Worm (Caenorhabditis elegans) whole organism, early embryonic: ENCODE measurements around the gene F19B6.1.

Experiments
- B0310.2 ChIP-seq: sonication (generic microtip); optimal IDR thresholded peaks from 2 replicates; lab custom pipeline; 2016; ENCODE audit warnings: mild to moderate bottlenecking, missing genetic modification characterization, missing compliant biosample characterization
- F13C5.2 ChIP-seq: sonication (generic microtip); optimal IDR thresholded peaks from 2 replicates; lab custom pipeline; 2017; ENCODE audit warnings: mild to moderate bottlenecking, missing genetic modification characterization, inconsistent platforms, missing compliant biosample characterization
- aly-1 ChIP-seq: sonication (generic microtip); optimal IDR thresholded peaks from 2 replicates; lab custom pipeline; 2016; ENCODE audit warnings: missing genetic modification characterization, missing compliant biosample characterization
- ama-1 ChIP-seq: fragments of 150-350 bp; optimal IDR thresholded peaks from 2 replicates; lab custom pipeline; 2014
- ceh-13 ChIP-seq: fragments of 200-800 bp; sonication (Bioruptor generic); optimal IDR thresholded peaks from 2 replicates; lab custom pipeline; 2018; ENCODE audit warnings: mild to moderate bottlenecking, missing genetic modification characterization, missing compliant biosample characterization
- ceh-36 ChIP-seq: sonication (generic microtip); optimal IDR thresholded peaks from 2 replicates; lab custom pipeline; 2016; ENCODE audit warnings: missing genetic modification characterization, inconsistent platforms, missing compliant biosample characterization
- ets-7 ChIP-seq: sonication (generic microtip); optimal IDR thresholded peaks from 2 replicates; lab custom pipeline; 2016; ENCODE audit warnings: missing genotype, missing genetic modification characterization, missing compliant biosample characterization
- flt-1 ChIP-seq: fragments of 200-800 bp; sonication (Bioruptor generic); IDR thresholded peaks from 2 replicates; pipeline ENCODE4 v1.3.6; 2022; ENCODE audit warnings: missing genetic modification characterization, missing compliant biosample characterization
- hmbx-1 ChIP-seq: sonication (generic microtip); optimal IDR thresholded peaks from 2 replicates; lab custom pipeline; 2016; ENCODE audit warnings: mild to moderate bottlenecking, missing genetic modification characterization, missing compliant biosample characterization
- hmg-4 ChIP-seq: fragments of 200-800 bp; sonication (Bioruptor generic); optimal IDR thresholded peaks from 2 replicates; lab custom pipeline; 2018; ENCODE audit warnings: mild to moderate bottlenecking, missing genetic modification characterization, missing compliant biosample characterization
- hnd-1 ChIP-seq: sonication (generic microtip); optimal IDR thresholded peaks from 2 replicates; lab custom pipeline; 2016; ENCODE audit warnings: missing genetic modification characterization, missing compliant biosample characterization
- pes-1 ChIP-seq: fragments of 200-800 bp; sonication (Bioruptor generic); IDR thresholded peaks from 2 replicates; pipeline ENCODE4 v1.3.6; 2022; ENCODE audit warnings: missing genetic modification reagents, missing genetic modification characterization, missing compliant biosample characterization
- scrt-1 ChIP-seq: fragments of 200-800 bp; sonication (Bioruptor generic); IDR thresholded peaks from 2 replicates; pipeline ENCODE4 v1.3.6; 2022; ENCODE audit warnings: missing genetic modification characterization, missing compliant biosample characterization
- sea-1 ChIP-seq: fragments of 200-800 bp; sonication (Bioruptor generic); conservative IDR thresholded peaks from 2 replicates; pipeline ENCODE4 v1.3.6; 2022; ENCODE audit warnings: missing genetic modification characterization, missing compliant biosample characterization
- tbx-11 ChIP-seq: fragments of 200-800 bp; sonication (Bioruptor generic); IDR thresholded peaks from 2 replicates; pipeline ENCODE4 v1.3.6; 2022; ENCODE audit warnings: missing genetic modification characterization, missing compliant biosample characterization
- tbx-37 ChIP-seq: fragments of 200-800 bp; sonication (Bioruptor generic); conservative IDR thresholded peaks from 2 replicates; pipeline ENCODE4 v1.3.6; 2022; ENCODE audit warnings: missing genetic modification reagents, missing genetic modification characterization, missing compliant biosample characterization
- tra-4 ChIP-seq: sonication (generic microtip); optimal IDR thresholded peaks from 2 replicates; lab custom pipeline; 2017; ENCODE audit warnings: missing genetic modification characterization, missing compliant biosample characterization

Gene F19B6.1

DNA sequence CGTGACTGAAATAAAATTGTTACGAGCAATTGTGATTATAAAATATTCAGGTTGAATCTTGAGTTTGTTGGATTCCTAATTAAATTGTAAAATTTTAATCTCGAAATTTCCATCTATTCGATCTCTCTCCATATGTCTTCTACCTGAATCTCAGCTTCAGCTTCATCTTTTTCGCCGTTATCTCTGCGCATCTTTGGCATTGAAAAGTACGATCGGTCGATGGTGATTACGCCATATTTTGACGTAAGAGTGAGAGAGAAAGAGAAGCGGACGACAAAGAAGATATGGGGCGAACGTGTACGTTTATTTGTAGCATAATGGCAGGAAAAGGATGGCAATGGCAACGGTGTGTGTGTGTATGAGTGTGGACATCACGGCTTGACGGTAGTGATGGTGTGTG is 30.7 kb upstream of the F19B6.1 start:
- TF ChIP-seq ceh-13 (no peak), B0310.2 (tag; lab: Kevin White, UChicago) (no peak), aly-1 (tag; lab: Kevin White, UChicago) (no peak), tra-4 (tag; lab: Kevin White, UChicago) (no peak), scrt-1 (no peak), hmg-4 (GFP tag; lab: Kevin White, UChicago) (no peak), ama-1 (lab: Kevin White, UChicago) (no peak), hnd-1 (tag; lab: Kevin White, UChicago) (no peak), hmbx-1 (tag; lab: Kevin White, UChicago) (no peak), ets-7 (no peak), tbx-37 (GFP tag; lab: Robert Waterston, UW) (no peak), ceh-36 (tag; lab: Kevin White, UChicago) (no peak)

DNA sequence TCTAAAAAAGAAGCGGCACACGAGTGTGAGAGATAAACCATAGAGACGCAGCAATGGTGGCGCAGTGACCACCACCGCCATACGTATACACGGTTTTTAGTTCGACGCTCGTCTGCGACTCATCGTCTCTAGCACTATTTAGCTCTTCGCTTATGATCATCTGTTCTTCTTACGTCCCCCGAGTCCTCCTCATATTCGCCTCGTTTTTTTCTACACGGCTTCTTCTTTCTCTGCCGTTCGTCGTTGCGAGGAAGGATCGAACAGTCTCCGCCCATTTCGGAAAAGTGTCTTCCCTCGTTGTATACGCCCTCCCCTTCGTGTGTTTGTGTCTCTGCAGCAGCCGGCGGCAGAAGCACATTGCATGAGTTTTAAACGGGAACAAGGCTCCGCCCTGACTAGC is 29.1 kb upstream of the F19B6.1 start:
- TF ChIP-seq sea-1 (GFP tag; lab: Robert Waterston, UW) (0 out of 2 replicates have a peak, but pooled peaks have one; percentile 14), ceh-13 (no peak), hnd-1 (tag; lab: Kevin White, UChicago) (no peak)

DNA sequence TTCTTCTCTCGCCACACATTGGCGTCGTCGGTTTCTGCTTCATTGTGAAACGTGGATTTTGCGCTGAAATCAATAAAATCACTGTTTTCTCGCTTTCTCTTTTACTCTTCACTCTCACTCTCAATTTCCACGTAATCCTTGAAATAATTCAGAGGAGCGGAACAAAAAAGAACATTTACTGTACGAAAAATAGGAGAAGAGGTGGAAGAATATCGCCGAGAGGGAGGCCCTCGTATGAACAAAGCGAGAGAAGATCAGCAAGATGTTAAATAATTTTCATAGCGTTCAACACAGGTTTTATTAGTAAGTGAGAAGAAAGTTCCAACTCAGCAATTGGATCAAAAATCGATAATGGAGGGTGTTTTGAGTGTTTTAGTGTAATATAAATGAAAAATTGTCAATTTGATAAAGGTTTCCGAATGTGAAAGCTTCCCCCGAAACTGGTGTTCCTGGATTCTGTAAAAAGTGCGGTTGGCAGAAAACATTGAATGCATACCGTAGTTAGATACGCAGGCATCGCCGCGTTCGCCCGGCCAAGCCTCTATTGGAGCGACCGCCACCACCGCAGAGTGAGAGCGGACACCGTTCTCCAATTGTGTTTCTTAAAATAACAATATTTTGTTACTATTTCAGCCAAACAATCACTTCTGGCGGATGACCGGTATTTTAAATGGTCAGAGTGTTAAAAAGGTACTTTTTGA is 25.7 kb upstream of the F19B6.1 start, which contains the start of the genes ccr-4 and ZC518.8:
TSS of gene ccr-4 (plus strand) at position 151 of the 701 bp plus-strand sequence.
TSS of gene ZC518.8 (minus strand) at position 517 of the 701 bp plus-strand sequence.
- TF ChIP-seq hmg-4 (GFP tag; lab: Kevin White, UChicago) (no peak), scrt-1 (no peak), ets-7 (no peak), pes-1 (GFP tag; lab: Robert Waterston, UW) (no peak), tbx-37 (GFP tag; lab: Robert Waterston, UW) (no peak), sea-1 (GFP tag; lab: Robert Waterston, UW) (no peak), ama-1 (lab: Kevin White, UChicago) (no peak), F13C5.2 (tag; lab: Kevin White, UChicago) (no peak), tbx-11 (GFP tag; lab: Robert Waterston, UW) (no peak), hnd-1 (tag; lab: Kevin White, UChicago) (no peak), tra-4 (tag; lab: Kevin White, UChicago) (no peak), ceh-13 (no peak), ceh-36 (tag; lab: Kevin White, UChicago) (no peak)

DNA sequence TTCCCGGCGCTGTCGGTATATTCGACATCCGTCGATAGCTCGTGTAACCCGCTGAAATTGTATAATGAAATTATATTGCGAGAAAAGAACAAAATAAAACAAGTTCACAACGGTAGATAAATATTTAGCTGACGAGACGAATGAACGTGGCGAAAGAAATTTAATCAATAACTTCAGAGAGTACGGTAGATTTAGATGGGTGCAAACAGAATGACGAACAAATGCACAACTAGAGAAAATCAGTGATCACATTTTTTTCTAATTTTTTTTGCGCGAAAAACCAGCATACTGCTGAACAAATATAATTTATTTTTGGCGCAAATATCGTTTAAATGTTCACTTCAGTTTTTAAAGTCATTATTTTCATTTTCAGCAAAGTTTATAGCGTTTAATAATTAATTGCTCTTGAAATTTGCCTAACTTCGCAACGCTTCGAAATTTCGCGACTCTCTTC is 24.9 kb upstream of the F19B6.1 start, which contains the start of gene sec-24.2:
TSS of gene sec-24.2 (minus strand) at position 51 of the 454 bp plus-strand sequence.
- TF ChIP-seq F13C5.2 (tag; lab: Kevin White, UChicago) (no peak), tbx-11 (GFP tag; lab: Robert Waterston, UW) (no peak), hmg-4 (GFP tag; lab: Kevin White, UChicago) (no peak), ets-7 (no peak), B0310.2 (tag; lab: Kevin White, UChicago) (no peak), ceh-13 (no peak), aly-1 (tag; lab: Kevin White, UChicago) (no peak), hmbx-1 (tag; lab: Kevin White, UChicago) (no peak), ceh-36 (tag; lab: Kevin White, UChicago) (no peak), pes-1 (GFP tag; lab: Robert Waterston, UW) (no peak), scrt-1 (no peak), tbx-37 (GFP tag; lab: Robert Waterston, UW) (no peak), flt-1 (GFP tag; lab: Robert Waterston, UW) (no peak), ama-1 (lab: Kevin White, UChicago) (no peak), hnd-1 (tag; lab: Kevin White, UChicago) (no peak), tra-4 (tag; lab: Kevin White, UChicago) (no peak), sea-1 (GFP tag; lab: Robert Waterston, UW) (no peak)

DNA sequence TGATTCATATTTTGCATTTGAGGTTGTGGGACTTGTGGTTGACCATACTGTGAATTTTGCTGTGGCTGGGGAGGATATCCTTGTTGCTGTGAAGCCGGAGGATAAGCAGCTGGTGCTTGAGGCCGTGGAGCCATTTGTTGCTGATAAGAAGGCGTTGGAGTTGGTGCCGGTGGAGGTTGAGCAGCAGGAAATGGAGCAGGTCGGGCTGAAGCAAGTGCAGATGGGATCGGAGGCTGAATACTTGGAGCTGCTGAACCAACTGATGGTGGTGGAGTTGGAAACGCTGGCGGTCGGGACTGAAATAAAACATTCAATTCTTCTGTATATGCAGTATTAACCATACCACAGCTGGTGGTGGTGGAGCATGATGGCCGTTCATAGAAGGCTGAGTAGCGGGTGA is 24.1 kb upstream of the F19B6.1 start:
- TF ChIP-seq ets-7 (no peak), tbx-37 (GFP tag; lab: Robert Waterston, UW) (no peak), pes-1 (GFP tag; lab: Robert Waterston, UW) (no peak), hmbx-1 (tag; lab: Kevin White, UChicago) (no peak), sea-1 (GFP tag; lab: Robert Waterston, UW) (no peak), scrt-1 (no peak), ama-1 (lab: Kevin White, UChicago) (no peak), hmg-4 (GFP tag; lab: Kevin White, UChicago) (no peak), aly-1 (tag; lab: Kevin White, UChicago) (no peak), F13C5.2 (tag; lab: Kevin White, UChicago) (no peak), tbx-11 (GFP tag; lab: Robert Waterston, UW) (no peak), ceh-36 (tag; lab: Kevin White, UChicago) (no peak), hnd-1 (tag; lab: Kevin White, UChicago) (no peak), ceh-13 (no peak), B0310.2 (tag; lab: Kevin White, UChicago) (no peak), tra-4 (tag; lab: Kevin White, UChicago) (no peak), flt-1 (GFP tag; lab: Robert Waterston, UW) (no peak)

DNA sequence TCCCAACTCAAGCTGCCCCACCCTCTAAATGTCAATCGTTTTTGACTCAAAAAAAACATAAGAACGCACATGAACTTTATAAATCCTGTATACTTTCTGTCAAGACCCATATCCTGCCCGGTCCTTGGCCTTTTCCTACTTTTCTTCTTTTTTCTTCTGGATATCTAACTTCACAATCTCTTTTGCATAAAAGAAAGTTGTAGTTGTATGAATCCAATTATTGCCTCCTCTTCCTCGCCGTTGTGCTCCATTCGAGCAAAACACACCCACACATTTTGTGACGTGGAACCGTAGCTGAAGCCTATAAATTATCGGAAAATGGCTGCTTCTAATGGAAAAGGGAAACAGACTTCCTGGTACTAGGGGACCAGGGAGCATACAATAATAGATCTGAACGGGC is 14.4 kb upstream of the F19B6.1 start:
- TF ChIP-seq scrt-1 (no peak), aly-1 (tag; lab: Kevin White, UChicago) (no peak), B0310.2 (tag; lab: Kevin White, UChicago) (no peak), ceh-36 (tag; lab: Kevin White, UChicago) (no peak), tra-4 (tag; lab: Kevin White, UChicago) (no peak), pes-1 (GFP tag; lab: Robert Waterston, UW) (no peak), hnd-1 (tag; lab: Kevin White, UChicago) (no peak), tbx-37 (GFP tag; lab: Robert Waterston, UW) (no peak), hmbx-1 (tag; lab: Kevin White, UChicago) (no peak), F13C5.2 (tag; lab: Kevin White, UChicago) (no peak), ceh-13 (no peak), ets-7 (no peak), sea-1 (GFP tag; lab: Robert Waterston, UW) (no peak), tbx-11 (GFP tag; lab: Robert Waterston, UW) (no peak), hmg-4 (GFP tag; lab: Kevin White, UChicago) (no peak)
